Worm (Caenorhabditis elegans) whole organism, young adult: ENCODE data around the gene ZC13.10.

Source experiments
- B0019.2 ChIP-seq: fragments of 200-800 bp; sonication (Bioruptor generic); conservative IDR thresholded peaks from 2 replicates; pipeline ENCODE4 v1.3.6; 2022; ENCODE audit warnings: missing genetic modification reagents, missing genetic modification characterization, missing compliant biosample characterization
- B0035.1 ChIP-seq: sonication (generic microtip); optimal IDR thresholded peaks from 2 replicates; lab custom pipeline; 2016; ENCODE audit warnings: missing genetic modification characterization, mild to moderate bottlenecking, missing compliant biosample characterization, missing genotype, missing genetic modification reagents
- B0261.1 ChIP-seq: sonication (generic microtip); optimal IDR thresholded peaks from 2 replicates; lab custom pipeline; 2016; ENCODE audit warnings: mild to moderate bottlenecking, missing genetic modification characterization, moderate library complexity, missing compliant biosample characterization
- C06A6.2 ChIP-seq: fragments of 200-800 bp; sonication (Bioruptor generic); conservative IDR thresholded peaks from 2 replicates; pipeline ENCODE4 v1.3.6; 2022; ENCODE audit warnings: missing genetic modification characterization, missing compliant biosample characterization
- K11D2.4 ChIP-seq: fragments of 200-800 bp; sonication (Bioruptor generic); IDR thresholded peaks from 2 replicates; pipeline ENCODE4 v1.3.6; 2022; ENCODE audit warnings: missing genetic modification reagents, missing genetic modification characterization, missing compliant biosample characterization
- Y53F4B.3 ChIP-seq: fragments of 200-800 bp; sonication (Bioruptor generic); IDR thresholded peaks from 2 replicates; pipeline ENCODE4 v1.3.6; 2022; ENCODE audit warnings: missing genetic modification reagents, missing genetic modification characterization, missing compliant biosample characterization
- Y67H2A.10 ChIP-seq: fragments of 200-800 bp; sonication (Bioruptor generic); conservative IDR thresholded peaks from 2 replicates; pipeline ENCODE4 v1.3.6; 2022; ENCODE audit warnings: missing genetic modification reagents, missing genetic modification characterization, missing compliant biosample characterization
- Y79H2A.3 ChIP-seq: fragments of 200-800 bp; sonication (Bioruptor generic); conservative IDR thresholded peaks from 2 replicates; pipeline ENCODE4 v1.3.6; 2022; ENCODE audit warnings: missing genetic modification reagents, missing genetic modification characterization, missing compliant biosample characterization
- aptf-3 ChIP-seq: fragments of 200-800 bp; sonication (Bioruptor generic); IDR thresholded peaks from 2 replicates; pipeline ENCODE4 v1.3.6; 2022; ENCODE audit warnings: missing genetic modification characterization, missing compliant biosample characterization
- atf-7 ChIP-seq: sonication (generic microtip); optimal IDR thresholded peaks from 2 replicates; lab custom pipeline; 2017; ENCODE audit warnings: mild to moderate bottlenecking, missing genetic modification characterization, missing compliant biosample characterization
- bed-1 ChIP-seq: fragments of 200-800 bp; sonication (Bioruptor generic); IDR thresholded peaks from 2 replicates; pipeline ENCODE4 v1.3.6; 2022; ENCODE audit warnings: missing genetic modification reagents, missing genetic modification characterization, missing compliant biosample characterization
- bed-2 ChIP-seq: fragments of 200-800 bp; sonication (Bioruptor generic); IDR thresholded peaks from 2 replicates; pipeline ENCODE4 v1.3.6; 2022; ENCODE audit warnings: missing genetic modification reagents, missing genetic modification characterization, missing compliant biosample characterization
- cebp-1 ChIP-seq, 2 experiments: fragments of 200-800 bp in 1 of 2; sonication (Bioruptor generic) in 1 of 2; sonication (generic microtip) in 1 of 2; IDR thresholded peaks in 1 of 2; optimal IDR thresholded peaks in 1 of 2; 2 replicates each; pipeline versions ENCODE4 v1.3.6 to Lab custom; 2017 to 2022; ENCODE audit warnings: missing compliant biosample characterization in 2 of 2, missing genetic modification characterization in 2 of 2, mild to moderate bottlenecking in 1 of 2, missing genetic modification reagents in 1 of 2, moderate library complexity in 1 of 2
- ceh-100 ChIP-seq: fragments of 200-800 bp; sonication (Bioruptor generic); IDR thresholded peaks from 2 replicates; pipeline ENCODE4 v1.3.6; 2022; ENCODE audit warnings: missing genetic modification reagents, missing genetic modification characterization, missing compliant biosample characterization
- ceh-79 ChIP-seq: sonication (generic microtip); optimal IDR thresholded peaks from 2 replicates; lab custom pipeline; 2017; ENCODE audit warnings: mild to moderate bottlenecking, missing genetic modification characterization, missing compliant biosample characterization
- ceh-91 ChIP-seq: fragments of 200-800 bp; sonication (Bioruptor generic); IDR thresholded peaks from 2 replicates; pipeline ENCODE4 v1.3.6; 2022; ENCODE audit warnings: missing genetic modification reagents, missing genetic modification characterization, missing compliant biosample characterization
- die-1 ChIP-seq: sonication (generic microtip); optimal IDR thresholded peaks from 2 replicates; lab custom pipeline; 2016; ENCODE audit warnings: missing genotype, mild to moderate bottlenecking, missing genetic modification characterization, missing compliant biosample characterization
- efl-1 ChIP-seq: fragments of 150-350 bp; optimal IDR thresholded peaks from 2 replicates; lab custom pipeline; 2014; ENCODE audit warnings: missing biosample characterization, missing genetic modification reagents, missing genetic modification characterization
- fkh-3 ChIP-seq: sonication (generic microtip); optimal IDR thresholded peaks from 2 replicates; lab custom pipeline; 2016; ENCODE audit warnings: mild to moderate bottlenecking, missing genetic modification characterization, missing compliant biosample characterization
- gei-17 ChIP-seq: fragments of 200-800 bp; sonication (Bioruptor generic); optimal IDR thresholded peaks from 2 replicates; lab custom pipeline; 2018; ENCODE audit warnings: mild to moderate bottlenecking, missing genetic modification characterization, missing compliant biosample characterization
- him-1 ChIP-seq: sonication (generic microtip); optimal IDR thresholded peaks from 2 replicates; lab custom pipeline; 2016; ENCODE audit warnings: missing genotype, missing genetic modification reagents, missing genetic modification characterization, missing compliant biosample characterization
- hrde-1 ChIP-seq: sonication (generic microtip); optimal IDR thresholded peaks from 2 replicates; lab custom pipeline; 2016; ENCODE audit warnings: missing genetic modification characterization, mild to moderate bottlenecking, missing compliant biosample characterization, moderate library complexity, missing genotype, missing genetic modification reagents, borderline replicate concordance
- lin-26 ChIP-seq: fragments of 200-800 bp; sonication (Bioruptor generic); IDR thresholded peaks from 2 replicates; pipeline ENCODE4 v1.3.6; 2022; ENCODE audit warnings: missing genetic modification reagents, missing genetic modification characterization, missing compliant biosample characterization
- lin-35 ChIP-seq, 3 experiments: fragments of 150-350 bp in 2 of 3; sonication (generic microtip) in 1 of 3; optimal IDR thresholded peaks; 2 replicates each; lab custom pipeline; 2014 to 2018; ENCODE audit warnings: missing biosample characterization in 3 of 3, missing genetic modification characterization in 3 of 3, missing genetic modification reagents in 3 of 3
- lin-40 ChIP-seq: sonication (generic microtip); optimal IDR thresholded peaks from 2 replicates; lab custom pipeline; 2016; ENCODE audit warnings: missing genetic modification characterization, mild to moderate bottlenecking, missing compliant biosample characterization, missing genotype, missing genetic modification reagents
- lsy-27 ChIP-seq: sonication (generic microtip); optimal IDR thresholded peaks from 2 replicates; lab custom pipeline; 2017; ENCODE audit warnings: missing genetic modification characterization, mild to moderate bottlenecking, missing compliant biosample characterization, antibody characterized with exemption, missing genotype, borderline replicate concordance; ENCODE audit not compliant: insufficient read depth
- mcd-1 ChIP-seq: fragments of 200-800 bp; sonication (Bioruptor generic); IDR thresholded peaks from 2 replicates; pipeline ENCODE4 v1.3.6; 2022; ENCODE audit warnings: missing genetic modification reagents, missing genetic modification characterization, missing compliant biosample characterization
- mel-28 ChIP-seq: sonication (generic microtip); optimal IDR thresholded peaks from 2 replicates; lab custom pipeline; 2016; ENCODE audit warnings: borderline replicate concordance, mild to moderate bottlenecking, missing genetic modification characterization, missing compliant biosample characterization
- mes-4 ChIP-seq: sonication (generic microtip); optimal IDR thresholded peaks from 2 replicates; lab custom pipeline; 2016; ENCODE audit warnings: missing genotype, missing genetic modification characterization, missing compliant biosample characterization
- mxl-1 ChIP-seq: sonication (generic microtip); optimal IDR thresholded peaks from 2 replicates; lab custom pipeline; 2016; ENCODE audit warnings: missing genetic modification characterization, missing compliant biosample characterization
- nfya-1 ChIP-seq: sonication (generic microtip); optimal IDR thresholded peaks from 2 replicates; lab custom pipeline; 2017; ENCODE audit warnings: antibody characterized with exemption, missing compliant biosample characterization, missing genetic modification characterization, borderline replicate concordance; ENCODE audit not compliant: insufficient read depth
- rcor-1 ChIP-seq: fragments of 200-800 bp; sonication (Bioruptor generic); IDR thresholded peaks from 2 replicates; pipeline ENCODE4 v1.3.6; 2022; ENCODE audit warnings: missing genetic modification reagents, missing genetic modification characterization, missing compliant biosample characterization
- somi-1 ChIP-seq: fragments of 200-800 bp; sonication (Bioruptor generic); optimal IDR thresholded peaks from 2 replicates; lab custom pipeline; 2018; ENCODE audit warnings: mild to moderate bottlenecking, missing genetic modification characterization, missing compliant biosample characterization
- tlf-1 ChIP-seq: fragments of 200-800 bp; sonication (Bioruptor generic); optimal IDR thresholded peaks from 2 replicates; lab custom pipeline; 2018; ENCODE audit warnings: mild to moderate bottlenecking, missing genetic modification characterization, missing compliant biosample characterization
- unc-130 ChIP-seq: sonication (generic microtip); optimal IDR thresholded peaks from 2 replicates; lab custom pipeline; 2016; ENCODE audit warnings: missing genetic modification reagents, missing genetic modification characterization, missing compliant biosample characterization
- ztf-26 ChIP-seq: sonication (generic microtip); optimal IDR thresholded peaks from 2 replicates; lab custom pipeline; 2017; ENCODE audit warnings: missing genetic modification characterization, missing compliant biosample characterization
- ztf-6 ChIP-seq: fragments of 200-800 bp; sonication (Bioruptor generic); IDR thresholded peaks from 2 replicates; pipeline ENCODE4 v1.3.6; 2022; ENCODE audit warnings: missing genetic modification reagents, missing genetic modification characterization, missing compliant biosample characterization

Gene ZC13.10

ce11 chrX:864293-864731, 38.1 kb downstream of the ZC13.10 start:
- no peak for TF ChIP-seq fkh-3 (tag; lab: Kevin White, UChicago)
- TF ChIP-seq somi-1 (GFP tag; lab: Kevin White, UChicago), result peak; percentile 53
- no peak for TF ChIP-seq bed-1
- no peak for TF ChIP-seq ztf-6
- TF ChIP-seq ceh-79 (tag; lab: Kevin White, UChicago), result no peak
- no peak for TF ChIP-seq unc-130 (GFP tag; lab: Kevin White, UChicago)
- no peak for TF ChIP-seq B0261.1 (tag; lab: Kevin White, UChicago)
- no peak for TF ChIP-seq mel-28 (tag; lab: Kevin White, UChicago)
- no peak for TF ChIP-seq mxl-1 (tag; lab: Kevin White, UChicago)
- no peak for TF ChIP-seq gei-17
- TF ChIP-seq lin-26 (GFP tag; lab: Robert Waterston, UW), result peak; percentile 72; the same call in 1 of the 2 replicates
- peak; percentile 31 for TF ChIP-seq die-1 (tag; lab: Kevin White, UChicago)
- peak; percentile 84 for TF ChIP-seq ztf-26 (tag; lab: Kevin White, UChicago)
- TF ChIP-seq Y67H2A.10, result no peak
- TF ChIP-seq lin-40, result peak; percentile 80
- TF ChIP-seq K11D2.4 (GFP tag; lab: Robert Waterston, UW), result no peak; the same call in 1 of the 2 replicates
- no peak for TF ChIP-seq cebp-1 (GFP tag; IDR thresholded peaks at IDR 0.05; lab: Robert Waterston, UW)
- TF ChIP-seq cebp-1 (tag; optimal IDR thresholded peaks at IDR 0.05; lab: Kevin White, UChicago), result no peak
- peak; percentile 90 for TF ChIP-seq atf-7
- TF ChIP-seq ceh-100, result no peak
- TF ChIP-seq lin-35 (GFP tag; optimal IDR thresholded peaks at IDR 0.05; lab: Kevin White, UChicago), result no peak
- TF ChIP-seq hrde-1 (tag; lab: Kevin White, UChicago), result no peak
- no peak for TF ChIP-seq rcor-1 (GFP tag; lab: Robert Waterston, UW)
- TF ChIP-seq C06A6.2, result 0 out of 2 replicates have a peak, but pooled peaks have one; percentile 40
- no peak for TF ChIP-seq bed-2

- TF ChIP-seq aptf-3 (no peak), nfya-1 (tag; lab: Kevin White, UChicago) (no peak), B0261.1 (tag; lab: Kevin White, UChicago) (no peak), Y53F4B.3 (no peak), lin-35 (GFP tag; optimal IDR thresholded peaks at IDR 0.05; lab: Kevin White, UChicago) (no peak), tlf-1 (GFP tag; lab: Kevin White, UChicago) (no peak), him-1 (tag; lab: Kevin White, UChicago) (no peak), ceh-91 (no peak), mes-4 (no peak), efl-1 (GFP tag; lab: Kevin White, UChicago) (no peak), ceh-100 (no peak), B0035.1 (tag; lab: Kevin White, UChicago) (no peak), lsy-27 (tag; lab: Kevin White, UChicago) (no peak), mcd-1 (GFP tag; lab: Robert Waterston, UW) (no peak), B0019.2 (GFP tag; lab: Robert Waterston, UW) (no peak)
Measured at ce11 chrX:863478-863877, 38.9 kb downstream of the ZC13.10 start, which contains the start of gene cdo-1. TSS of gene cdo-1 (minus strand) at chrX:863578.

- TF ChIP-seq Y79H2A.3 (GFP tag; lab: Robert Waterston, UW), result no peak
Measured at ce11 chrX:861378-861777, 41.0 kb downstream of the ZC13.10 start.
